Worm (Caenorhabditis elegans): Measurements from ENCODE around the gene F32D1.7.

DNA sequence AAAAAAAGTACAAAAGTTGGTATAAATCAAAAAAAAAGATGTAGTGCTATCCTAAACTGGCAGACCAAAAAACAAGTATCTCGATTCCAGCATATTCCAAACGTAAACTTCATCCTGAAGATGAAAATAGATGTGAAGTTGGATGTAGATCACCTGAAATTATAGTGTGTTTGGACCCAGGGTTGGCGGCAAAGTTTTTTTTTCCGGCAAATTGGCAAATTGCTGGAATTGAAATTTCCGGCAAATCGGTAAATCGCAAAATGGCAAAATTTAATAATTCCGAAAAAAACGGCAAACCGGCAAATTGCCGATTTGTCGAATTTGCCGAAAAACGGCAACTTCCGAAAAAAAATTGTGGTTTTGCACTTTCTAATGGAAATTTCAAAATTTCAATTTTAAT, 8.5 kb upstream of the F32D1.7 start, which contains the start of gene F13A2.2:
- TF ChIP-seq gmeb-1 (tag; optimal IDR thresholded peaks at IDR 0.05): no peak
- no peak for TF ChIP-seq elt-1 (tag; optimal IDR thresholded peaks at IDR 0.05)
- TF ChIP-seq ztf-11 (tag; optimal IDR thresholded peaks at IDR 0.05): no peak
- TF ChIP-seq Y55F3AM.14 (GFP tag; optimal IDR thresholded peaks at IDR 0.05): no peak
- no peak for TF ChIP-seq ama-1 (optimal IDR thresholded peaks at IDR 0.05)
- TF ChIP-seq ceh-82 (tag; optimal IDR thresholded peaks at IDR 0.05): no peak
- no peak for TF ChIP-seq nhr-12 (tag; optimal IDR thresholded peaks at IDR 0.05)
- no peak for TF ChIP-seq unc-55 (GFP tag; optimal IDR thresholded peaks at IDR 0.05)
- no peak for TF ChIP-seq nhr-21 (tag; optimal IDR thresholded peaks at IDR 0.05)
- no peak for TF ChIP-seq fos-1 (tag; optimal IDR thresholded peaks at IDR 0.05)
- no peak for TF ChIP-seq unc-39 (tag; optimal IDR thresholded peaks at IDR 0.05)
- TF ChIP-seq aly-2 (tag; optimal IDR thresholded peaks at IDR 0.05): no peak
- no peak for TF ChIP-seq nhr-237 (tag; optimal IDR thresholded peaks at IDR 0.05)
- no peak for TF ChIP-seq skn-1 (tag; optimal IDR thresholded peaks at IDR 0.05)
